Worm (Caenorhabditis elegans) whole organism, L3 larva: Measurements from ENCODE around the gene F26F4.6.

Source experiments
- aly-2 ChIP-seq: fragments of 150-350 bp; optimal IDR thresholded peaks from 2 replicates; lab custom pipeline; 2014; ENCODE audit warnings: missing biosample characterization, missing genetic modification characterization
- ama-1 ChIP-seq: fragments of 150-350 bp; optimal IDR thresholded peaks from 2 replicates; lab custom pipeline; 2018
- ceh-82 ChIP-seq: fragments of 150-350 bp; optimal IDR thresholded peaks from 2 replicates; lab custom pipeline; 2014; ENCODE audit warnings: missing biosample characterization, missing genetic modification characterization
- daf-12 ChIP-seq: fragments of 150-350 bp; optimal IDR thresholded peaks from 2 replicates; lab custom pipeline; 2014; ENCODE audit warnings: missing biosample characterization, missing genetic modification reagents, missing genetic modification characterization
- egl-27 ChIP-seq: sonication (generic microtip); optimal IDR thresholded peaks from 4 replicates; lab custom pipeline; 2017; ENCODE audit warnings: missing biosample characterization, missing genetic modification reagents, missing genetic modification characterization
- elt-2 ChIP-seq: sonication (generic microtip); optimal IDR thresholded peaks from 2 replicates; lab custom pipeline; 2016; ENCODE audit warnings: missing genetic modification reagents, mild to moderate bottlenecking, missing genetic modification characterization, missing compliant biosample characterization
- nhr-237 ChIP-seq: fragments of 150-350 bp; optimal IDR thresholded peaks from 2 replicates; lab custom pipeline; 2014; ENCODE audit warnings: missing biosample characterization, missing genetic modification characterization
- pha-4 ChIP-seq: fragments of 150-350 bp; optimal IDR thresholded peaks from 2 replicates; lab custom pipeline; 2014; ENCODE audit warnings: missing biosample characterization, missing genetic modification reagents, missing genetic modification characterization
- unc-62 ChIP-seq: fragments of 150-350 bp; sonication (generic microtip); optimal IDR thresholded peaks from 4 replicates; lab custom pipeline; 2014; ENCODE audit warnings: missing biosample characterization, missing genetic modification reagents, missing genetic modification characterization
- zag-1 ChIP-seq: fragments of 150-350 bp; optimal IDR thresholded peaks from 2 replicates; lab custom pipeline; 2014; ENCODE audit warnings: missing biosample characterization, missing genetic modification characterization
- ztf-4 ChIP-seq: fragments of 150-350 bp; optimal IDR thresholded peaks from 2 replicates; lab custom pipeline; 2014; ENCODE audit warnings: missing biosample characterization, missing genetic modification characterization

- no peak for TF ChIP-seq egl-27 (tag; lab: Kevin White, UChicago)
- no peak for TF ChIP-seq nhr-237 (tag; lab: Kevin White, UChicago)
- no peak for TF ChIP-seq daf-12 (tag; lab: Kevin White, UChicago)
- no peak for TF ChIP-seq ztf-4
- TF ChIP-seq zag-1 (tag; lab: Kevin White, UChicago), result no peak
- TF ChIP-seq unc-62 (GFP tag; lab: Kevin White, UChicago), result no peak
- no peak for TF ChIP-seq pha-4 (tag; lab: Kevin White, UChicago)
- no peak for TF ChIP-seq ceh-82 (tag; lab: Kevin White, UChicago)
- peak; percentile 3 for TF ChIP-seq elt-2 (tag; lab: Kevin White, UChicago)
- TF ChIP-seq aly-2, result no peak
- TF ChIP-seq ama-1 (lab: Kevin White, UChicago), result no peak
These were observed 15.2 kb downstream of the F26F4.6 start, which contains the start of the genes tost-1 and arx-6 for ce11 chrIII:4878281-4878680.
